Worm (Caenorhabditis elegans) whole organism, L2 larva: ENCODE results near the gene slc-46A.
"Not testable (repeated sequence)": the region's sequence is repeated elsewhere in the genome, so short reads cannot be mapped to it uniquely, and the experiment has no call there.

Source experiments
- R02D3.7 ChIP-seq: fragments of 150-350 bp; optimal IDR thresholded peaks from 2 replicates; lab custom pipeline; 2014; ENCODE audit warnings: missing biosample characterization, missing genetic modification characterization
- lin-39 ChIP-seq: fragments of 150-350 bp; optimal IDR thresholded peaks from 2 replicates; lab custom pipeline; 2014; ENCODE audit warnings: missing biosample characterization, missing genetic modification reagents, missing genetic modification characterization
- lsy-2 ChIP-seq, 2 experiments: fragments of 150-350 bp in 1 of 2; sonication (generic microtip) in 1 of 2; optimal IDR thresholded peaks; 2 replicates each; lab custom pipeline; 2014 to 2017; ENCODE audit warnings: missing biosample characterization in 2 of 2, missing genetic modification characterization in 2 of 2
- nhr-11 ChIP-seq: fragments of 150-350 bp; optimal IDR thresholded peaks from 2 replicates; lab custom pipeline; 2014; ENCODE audit warnings: missing biosample characterization, missing genetic modification characterization
- nhr-12 ChIP-seq: fragments of 150-350 bp; optimal IDR thresholded peaks from 2 replicates; lab custom pipeline; 2014; ENCODE audit warnings: missing biosample characterization, missing genetic modification characterization
- nhr-129 ChIP-seq: fragments of 150-350 bp; optimal IDR thresholded peaks from 2 replicates; lab custom pipeline; 2014; ENCODE audit warnings: missing biosample characterization, missing genetic modification characterization
- nhr-237 ChIP-seq: fragments of 150-350 bp; optimal IDR thresholded peaks from 2 replicates; lab custom pipeline; 2014; ENCODE audit warnings: missing biosample characterization, missing genetic modification characterization
- nhr-77 ChIP-seq: fragments of 150-350 bp; optimal IDR thresholded peaks from 2 replicates; lab custom pipeline; 2014; ENCODE audit warnings: missing biosample characterization, missing genetic modification characterization
- sma-3 ChIP-seq: sonication (generic microtip); optimal IDR thresholded peaks from 2 replicates; lab custom pipeline; 2016; ENCODE audit warnings: missing genetic modification reagents, missing genetic modification characterization, missing compliant biosample characterization
- snpc-4 ChIP-seq: fragments of 150-350 bp; optimal IDR thresholded peaks from 2 replicates; lab custom pipeline; 2014; ENCODE audit warnings: missing biosample characterization, missing genetic modification characterization
- ztf-4 ChIP-seq: fragments of 150-350 bp; optimal IDR thresholded peaks from 2 replicates; lab custom pipeline; 2014; ENCODE audit warnings: missing biosample characterization, missing genetic modification characterization

- not testable (repeated sequence) for TF ChIP-seq ztf-4 (tag; lab: Kevin White, UChicago); nhr-77 (tag; lab: Kevin White, UChicago); nhr-11; snpc-4; lsy-2 (tag; optimal IDR thresholded peaks at IDR 0.05; lab: Kevin White, UChicago); nhr-12 (tag; lab: Kevin White, UChicago); nhr-129; R02D3.7 (tag; lab: Kevin White, UChicago); nhr-237 (tag; lab: Kevin White, UChicago); lin-39 (tag; lab: Kevin White, UChicago); sma-3 (GFP tag; lab: Kevin White, UChicago)
Observed at ce11 chrIV:5313011-5313410, 6.0 kb upstream of the slc-46A start, which contains the start of the genes msp-59 and ZK354.2.
